Fruit fly (Drosophila melanogaster): ENCODE results near the gene CG7536.

Gene CG7536

DNA sequence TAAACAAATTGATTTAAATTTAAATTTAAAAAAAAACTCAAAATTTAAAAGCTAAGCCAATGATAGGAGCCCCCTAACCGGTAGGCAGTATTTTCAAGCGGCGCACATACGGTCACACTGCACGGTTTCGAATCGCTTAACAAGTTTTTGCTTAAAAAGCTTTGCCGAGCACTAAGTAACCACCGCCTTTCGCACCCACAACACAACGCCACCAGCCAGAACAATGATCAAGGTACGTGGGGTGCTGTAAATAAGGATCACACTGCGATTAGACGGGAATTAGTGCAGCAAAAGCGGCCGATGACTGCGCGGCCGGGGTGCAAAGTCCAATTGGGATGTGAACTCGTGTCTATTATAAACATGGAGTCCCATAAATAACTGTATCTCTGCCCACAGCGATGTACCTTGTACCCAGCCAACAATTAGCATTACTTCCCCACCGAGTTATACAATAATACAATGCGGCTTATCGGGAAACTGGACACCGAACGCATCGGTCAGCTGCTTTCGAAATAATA, 2.9 kb upstream of the CG7536 start, which contains the start of gene scu (continued):
- TF ChIP-seq CG11762 (GFP tag; optimal IDR thresholded peaks at IDR 0.05; ENCODE audit: insufficient read depth) = peak; percentile 43
- TF ChIP-seq CG10669 (GFP tag; optimal IDR thresholded peaks at IDR 0.05) = peak; percentile 71
- no peak for TF ChIP-seq CG4318 (GFP tag; optimal IDR thresholded peaks at IDR 0.05)
- TF ChIP-seq CG6854 (GFP tag; optimal IDR thresholded peaks at IDR 0.05) = peak; percentile 92
- TF ChIP-seq fd85E (GFP tag; optimal IDR thresholded peaks at IDR 0.05) = no peak
- TF ChIP-seq CG6276 (GFP tag; optimal IDR thresholded peaks at IDR 0.05) = peak; percentile 94
- TF ChIP-seq acj6 (GFP tag; optimal IDR thresholded peaks at IDR 0.05) = no peak
- peak; percentile 94 for TF ChIP-seq CG9139 (GFP tag; optimal IDR thresholded peaks at IDR 0.05)
- peak; percentile 95 to 97 for TF ChIP-seq ss (GFP tag; optimal IDR thresholded peaks at IDR 0.05)
- peak; percentile 79 for TF ChIP-seq Eip78C (GFP tag)
- TF ChIP-seq CG15336 (GFP tag; IDR thresholded peaks at IDR 0.05) = peak; percentile 59
- peak; percentile 90 for TF ChIP-seq CG16779 (tag; optimal IDR thresholded peaks at IDR 0.05)
- peak; percentile 5 for TF ChIP-seq achi (GFP tag; optimal IDR thresholded peaks at IDR 0.05)
- peak; percentile 43; the same call in 1 of the 2 replicates for TF ChIP-seq Gug (GFP tag; IDR thresholded peaks at IDR 0.05)
- TF ChIP-seq Eip75B (GFP tag; optimal IDR thresholded peaks at IDR 0.05) = peak; percentile 45
- no peak for TF ChIP-seq lz (GFP tag; optimal IDR thresholded peaks at IDR 0.05)
- TF ChIP-seq CG6808 (GFP tag; optimal IDR thresholded peaks at IDR 0.05) = peak; percentile 89
- no peak for TF ChIP-seq Sox15 (GFP tag; optimal IDR thresholded peaks at IDR 0.05)
- no peak for TF ChIP-seq cyc (GFP tag; optimal IDR thresholded peaks at IDR 0.05)
- TF ChIP-seq spab (GFP tag; optimal IDR thresholded peaks at IDR 0.05) = peak; percentile 73
- TF ChIP-seq CG11902 (GFP tag; optimal IDR thresholded peaks at IDR 0.05) = no peak
- no peak for TF ChIP-seq Hr39 (GFP tag; optimal IDR thresholded peaks at IDR 0.05)
- no peak for TF ChIP-seq CG6792 (GFP tag; optimal IDR thresholded peaks at IDR 0.05)
- peak; percentile 60 for TF ChIP-seq CG3919 (GFP tag; optimal IDR thresholded peaks at IDR 0.05)
- TF ChIP-seq eg (GFP tag; IDR thresholded peaks at IDR 0.05) = peak; percentile 65; the same call in 1 of the 3 replicates
- peak; percentile 36 for TF ChIP-seq CG7368 (GFP tag; optimal IDR thresholded peaks at IDR 0.05)
- TF ChIP-seq dsx (GFP tag; optimal IDR thresholded peaks at IDR 0.05; ENCODE audit: poor library complexity, severe bottlenecking) = peak; percentile 55
- TF ChIP-seq pdm3 (GFP tag; optimal IDR thresholded peaks at IDR 0.05) = no peak

DNA sequence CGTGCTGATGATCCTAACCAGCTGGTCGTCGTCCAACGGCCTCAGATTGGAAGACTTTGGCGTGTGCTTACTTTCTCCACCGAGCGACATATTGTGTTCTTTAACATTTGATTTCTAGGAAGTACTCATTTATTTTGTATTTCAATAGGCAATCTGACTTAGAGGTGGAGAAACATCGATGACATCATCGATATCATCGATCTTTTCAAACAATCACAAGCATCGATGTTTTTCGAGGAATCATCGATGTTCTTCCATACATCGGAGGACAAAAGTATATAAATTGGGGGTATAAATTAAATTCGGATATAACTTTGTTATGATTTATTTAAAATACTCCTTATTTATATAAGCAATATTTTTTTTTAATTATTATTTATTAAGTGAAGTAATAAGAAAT, 2.0 kb upstream of the CG7536 start, which contains the start of gene Swt1:
Gene Swt1, minus strand, starts transcription at position 177 of the 400 bp plus-strand sequence.
- TF ChIP-seq CG4318 (GFP tag; optimal IDR thresholded peaks at IDR 0.05) = no peak
- TF ChIP-seq svp (GFP tag) = no peak
- TF ChIP-seq CG7368 (GFP tag; optimal IDR thresholded peaks at IDR 0.05) = no peak
- no peak for TF ChIP-seq CG6276 (GFP tag; optimal IDR thresholded peaks at IDR 0.05)
- no peak for TF ChIP-seq vri (GFP tag; optimal IDR thresholded peaks at IDR 0.05)
- no peak for TF ChIP-seq spab (GFP tag; optimal IDR thresholded peaks at IDR 0.05)
- no peak for TF ChIP-seq cyc (GFP tag; optimal IDR thresholded peaks at IDR 0.05)
- no peak for TF ChIP-seq Sox15 (GFP tag; optimal IDR thresholded peaks at IDR 0.05)
- no peak for TF ChIP-seq fd59A (GFP tag; optimal IDR thresholded peaks at IDR 0.05)
- no peak for TF ChIP-seq CG8119 (GFP tag; IDR thresholded peaks at IDR 0.05)
- no peak for TF ChIP-seq Hr4 (GFP tag; optimal IDR thresholded peaks at IDR 0.05)
- TF ChIP-seq CG6792 (GFP tag; optimal IDR thresholded peaks at IDR 0.05) = no peak
- TF ChIP-seq Lpt (GFP tag; optimal IDR thresholded peaks at IDR 0.05) = no peak
- TF ChIP-seq ss (GFP tag; optimal IDR thresholded peaks at IDR 0.05) = no peak
- no peak for TF ChIP-seq Ets21C (GFP tag; optimal IDR thresholded peaks at IDR 0.05)
- no peak for TF ChIP-seq Sox102F (GFP tag; optimal IDR thresholded peaks at IDR 0.05)
- TF ChIP-seq CG16779 (tag; optimal IDR thresholded peaks at IDR 0.05) = no peak
- no peak for TF ChIP-seq Gug (GFP tag; IDR thresholded peaks at IDR 0.05)
- TF ChIP-seq CG11762 (GFP tag; optimal IDR thresholded peaks at IDR 0.05; ENCODE audit: insufficient read depth) = no peak
- TF ChIP-seq esn (GFP tag; optimal IDR thresholded peaks at IDR 0.05) = no peak

DNA sequence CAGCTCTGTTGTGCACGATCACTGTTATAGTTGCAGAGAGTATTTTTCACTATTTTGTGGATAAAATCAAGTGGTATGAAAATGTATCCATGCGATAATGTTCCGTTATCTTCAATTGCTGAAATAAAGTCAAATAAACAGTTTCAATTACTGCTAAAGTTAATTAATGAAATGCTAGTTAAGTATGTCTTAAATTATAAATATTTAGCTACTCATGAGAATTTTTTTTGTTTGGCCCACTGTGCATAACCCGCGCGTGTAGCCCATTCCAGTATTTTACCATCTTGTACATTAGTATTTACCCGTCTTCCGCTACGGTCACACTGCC, 2.9 kb downstream of the CG7536 start, which contains the start of gene Ada3:
Gene Ada3, plus strand, starts transcription at position 292 of the 328 bp plus-strand sequence.
- TF ChIP-seq CG9139 (GFP tag; optimal IDR thresholded peaks at IDR 0.05) = peak; percentile 49
- TF ChIP-seq CG6276 (GFP tag; optimal IDR thresholded peaks at IDR 0.05) = no peak
- peak; percentile 47 to 55 for TF ChIP-seq salr (GFP tag; optimal IDR thresholded peaks at IDR 0.05)
- TF ChIP-seq CG7368 (GFP tag; optimal IDR thresholded peaks at IDR 0.05) = peak; percentile 70
- peak; percentile 57 for TF ChIP-seq CG8632 (GFP tag; optimal IDR thresholded peaks at IDR 0.05)
- TF ChIP-seq CG3032 (tag; optimal IDR thresholded peaks at IDR 0.05) = peak; percentile 72
- TF ChIP-seq net (GFP tag; optimal IDR thresholded peaks at IDR 0.05) = peak; percentile 56
- peak; percentile 35 for TF ChIP-seq CG16779 (tag; optimal IDR thresholded peaks at IDR 0.05)
- peak; percentile 64 for TF ChIP-seq CG8319 (GFP tag; optimal IDR thresholded peaks at IDR 0.05)
- peak; percentile 69 for TF ChIP-seq CG11902 (GFP tag; optimal IDR thresholded peaks at IDR 0.05)
- TF ChIP-seq CG8119 (GFP tag; IDR thresholded peaks at IDR 0.05) = peak; percentile 67; the same call in 1 of the 3 replicates
- peak; percentile 69 for TF ChIP-seq CG6792 (GFP tag; optimal IDR thresholded peaks at IDR 0.05)
- peak; percentile 84 for TF ChIP-seq cyc (GFP tag; optimal IDR thresholded peaks at IDR 0.05)
- TF ChIP-seq CG31627 (GFP tag; optimal IDR thresholded peaks at IDR 0.05) = peak; percentile 85
- TF ChIP-seq CG10631 (GFP tag; optimal IDR thresholded peaks at IDR 0.05) = peak; percentile 83
- TF ChIP-seq ss (GFP tag; optimal IDR thresholded peaks at IDR 0.05) = peak; percentile 48 to 60
- no peak for TF ChIP-seq Hr38 (GFP tag; optimal IDR thresholded peaks at IDR 0.05)
- TF ChIP-seq Smox (GFP tag; optimal IDR thresholded peaks at IDR 0.05) = peak; percentile 82
- TF ChIP-seq CG1621 (tag; optimal IDR thresholded peaks at IDR 0.05) = peak; percentile 54
- peak; percentile 62 for TF ChIP-seq CG11762 (GFP tag; optimal IDR thresholded peaks at IDR 0.05; ENCODE audit: insufficient read depth)
